Fruit fly (Drosophila melanogaster): ENCODE data around the gene CG13244.
A peak's percentile ranks its signal among the peaks of the same experiment; 100 is the strongest.

Gene CG13244

DNA sequence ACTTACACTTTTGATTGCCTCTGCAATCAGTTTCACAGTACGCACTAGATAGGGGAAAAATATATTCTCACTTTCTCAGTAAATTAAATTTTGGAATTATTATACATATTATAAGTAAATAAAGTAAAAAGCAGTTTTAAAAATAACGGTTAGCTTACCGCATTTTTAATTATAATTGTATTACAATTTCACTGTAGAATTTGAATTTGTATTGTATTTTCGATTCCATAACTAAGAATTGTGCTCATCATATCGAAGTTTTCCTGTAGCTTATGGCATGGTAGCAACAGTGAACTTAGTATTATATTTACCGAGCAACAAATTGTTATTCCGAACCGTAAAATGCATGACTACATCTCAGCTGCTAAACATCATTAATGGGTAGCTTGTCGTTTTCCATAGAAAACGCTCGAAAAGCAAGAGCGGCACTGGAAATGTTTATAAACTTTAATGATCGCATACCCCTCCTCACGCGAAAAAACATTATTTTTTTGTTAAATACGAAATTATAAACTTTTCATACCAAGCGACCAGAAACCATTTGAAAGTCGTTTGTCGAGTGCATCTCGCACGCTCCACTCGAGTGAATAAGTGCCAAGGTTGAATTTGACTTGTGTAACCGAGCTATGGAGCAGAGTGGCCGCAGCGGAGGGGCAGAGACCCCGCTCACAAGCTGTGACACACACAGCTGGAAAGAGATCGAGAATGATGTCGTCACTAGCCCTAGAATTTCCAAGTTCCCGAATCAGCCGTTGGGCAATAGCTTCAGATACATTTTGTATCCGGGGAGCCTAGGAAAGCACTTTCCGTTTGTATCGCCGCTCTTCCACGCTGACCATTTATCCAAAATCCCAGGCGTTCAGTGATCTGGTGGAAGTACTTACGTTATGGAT is 4.4 kb upstream of the CG13244 start (continued):
- TF ChIP-seq CG11093 (GFP tag; IDR thresholded peaks at IDR 0.05) (peak; percentile 78; the same call in 2 of the 3 replicates), repo (GFP tag; optimal IDR thresholded peaks at IDR 0.05) (no peak), CG11247 (GFP tag; IDR thresholded peaks at IDR 0.05) (peak; percentile 78), slbo (GFP tag; IDR thresholded peaks at IDR 0.05) (peak; percentile 96), Hr39 (optimal IDR thresholded peaks at IDR 0.05) (no peak), bowl (GFP tag; IDR thresholded peaks at IDR 0.05) (peak; percentile 68; the same call in 1 of the 2 replicates), CG2202 (tag; optimal IDR thresholded peaks at IDR 0.05) (peak; percentile 84), CG3281 (GFP tag; optimal IDR thresholded peaks at IDR 0.05) (peak; percentile 91), peb (GFP tag; IDR thresholded peaks at IDR 0.05) (peak; percentile 83), ERR (GFP tag; optimal IDR thresholded peaks at IDR 0.05) (peak; percentile 12), CG11504 (tag; optimal IDR thresholded peaks at IDR 0.05) (peak; percentile 97), unc-4 (GFP tag; IDR thresholded peaks at IDR 0.05; ENCODE audit: partially characterized antibody) (0 out of 2 replicates have a peak, but pooled peaks have one; percentile 21), CG1602 (GFP tag; optimal IDR thresholded peaks at IDR 0.05) (peak; percentile 96), Kr (GFP tag; optimal IDR thresholded peaks at IDR 0.05) (no peak), CG31365 (tag; optimal IDR thresholded peaks at IDR 0.05) (no peak), CG10274 (GFP tag; optimal IDR thresholded peaks at IDR 0.05) (peak; percentile 66), Lpt (GFP tag; optimal IDR thresholded peaks at IDR 0.05) (no peak), usp (GFP tag; optimal IDR thresholded peaks at IDR 0.05) (no peak), CG13123 (GFP tag; optimal IDR thresholded peaks at IDR 0.05) (peak; percentile 93), CG11723 (GFP tag; optimal IDR thresholded peaks at IDR 0.05) (peak; percentile 88), cato (GFP tag; optimal IDR thresholded peaks at IDR 0.05; ENCODE audit: borderline replicate concordance) (peak; percentile 77), dan (GFP tag; IDR thresholded peaks at IDR 0.05) (no peak), CG10267 (tag; optimal IDR thresholded peaks at IDR 0.05) (peak; percentile 85), CrebB (tag; optimal IDR thresholded peaks at IDR 0.05) (peak; percentile 74), CG1792 (GFP tag; optimal IDR thresholded peaks at IDR 0.05) (no peak), CG4282 (GFP tag; optimal IDR thresholded peaks at IDR 0.05) (no peak), CG17829 (tag; optimal IDR thresholded peaks at IDR 0.05) (peak; percentile 90), nau (GFP tag; optimal IDR thresholded peaks at IDR 0.05) (peak; percentile 42), CG10959 (GFP tag; IDR thresholded peaks at IDR 0.05) (no peak; the same call in 1 of the 2 replicates), CG32772 (GFP tag; IDR thresholded peaks at IDR 0.05) (peak; percentile 89), CG30020 (tag; optimal IDR thresholded peaks at IDR 0.05) (peak; percentile 81), hb (GFP tag; IDR thresholded peaks at IDR 0.05; ENCODE audit: partially characterized antibody) (no peak), Awh (GFP tag; IDR thresholded peaks at IDR 0.05) (peak; percentile 85), sd (tag; optimal IDR thresholded peaks at IDR 0.05) (peak; percentile 76), en (GFP tag; optimal IDR thresholded peaks at IDR 0.05) (no peak), CG4854 (GFP tag; optimal IDR thresholded peaks at IDR 0.05) (no peak), btn (GFP tag; optimal IDR thresholded peaks at IDR 0.05) (no peak), Myb (GFP tag; optimal IDR thresholded peaks at IDR 0.05) (no peak), Sry-β (GFP tag; optimal IDR thresholded peaks at IDR 0.05) (no peak), CG6254 (GFP tag; optimal IDR thresholded peaks at IDR 0.05) (peak; percentile 72), CG13424 (tag; optimal IDR thresholded peaks at IDR 0.05) (peak; percentile 96), Ets97D (GFP tag; optimal IDR thresholded peaks at IDR 0.05) (no peak), row (GFP tag; IDR thresholded peaks at IDR 0.05) (peak; percentile 99), dpn (GFP tag; optimal IDR thresholded peaks at IDR 0.05) (peak; percentile 19 to 93), ken (GFP tag; IDR thresholded peaks at IDR 0.05) (peak; percentile 65; the same call in 2 of the 3 replicates), rib (GFP tag; IDR thresholded peaks at IDR 0.05) (no peak; the same call in 1 of the 2 replicates), sob (GFP tag; IDR thresholded peaks at IDR 0.05) (peak; percentile 85), CG11398 (GFP tag; optimal IDR thresholded peaks at IDR 0.05) (no peak), CG42726 (GFP tag; IDR thresholded peaks at IDR 0.05; ENCODE audit: partially characterized antibody) (no peak), Dip3 (GFP tag; optimal IDR thresholded peaks at IDR 0.05) (peak; percentile 23)
